Worm (Caenorhabditis elegans) whole organism, L4 larva: ENCODE results near the gene Y46G5A.47.

ENCODE experiments used
- F10B5.3 ChIP-seq: sonication (generic microtip); optimal IDR thresholded peaks from 2 replicates; lab custom pipeline; 2016; ENCODE audit warnings: mild to moderate bottlenecking, missing genetic modification characterization, missing compliant biosample characterization
- F26F4.8 ChIP-seq: fragments of 200-800 bp; sonication (Bioruptor generic); conservative IDR thresholded peaks from 2 replicates; pipeline ENCODE4 v1.3.6; 2022; ENCODE audit warnings: missing genetic modification characterization, missing compliant biosample characterization
- F49E8.2 ChIP-seq: sonication (generic microtip); optimal IDR thresholded peaks from 2 replicates; lab custom pipeline; 2016; ENCODE audit warnings: missing compliant biosample characterization, mild to moderate bottlenecking, missing genetic modification characterization, borderline replicate concordance
- T26A8.4 ChIP-seq: fragments of 200-800 bp; sonication (Bioruptor generic); IDR thresholded peaks from 2 replicates; pipeline ENCODE4 v1.3.6; 2022; ENCODE audit warnings: missing genetic modification characterization, missing compliant biosample characterization
- ZK337.2 ChIP-seq: fragments of 200-800 bp; sonication (Bioruptor generic); IDR thresholded peaks from 2 replicates; pipeline ENCODE4 v1.3.6; 2022; ENCODE audit warnings: missing genetic modification reagents, missing genetic modification characterization, missing compliant biosample characterization
- aha-1 ChIP-seq: fragments of 150-350 bp; peaks from one replicate; lab custom pipeline; 2014; ENCODE audit warnings: missing biosample characterization, missing genetic modification characterization
- aly-2 ChIP-seq: sonication (generic microtip); optimal IDR thresholded peaks from 2 replicates; lab custom pipeline; 2018; ENCODE audit warnings: missing biosample characterization, missing genetic modification characterization
- attf-4 ChIP-seq: sonication (generic microtip); optimal IDR thresholded peaks from 3 replicates; lab custom pipeline; 2017; ENCODE audit warnings: missing biosample characterization, missing genetic modification characterization
- ceh-82 ChIP-seq: sonication (generic microtip); optimal IDR thresholded peaks from 2 replicates; lab custom pipeline; 2017; ENCODE audit warnings: missing biosample characterization, missing genetic modification characterization
- ces-1 ChIP-seq: fragments of 150-350 bp; sonication (generic microtip); optimal IDR thresholded peaks from 4 replicates; lab custom pipeline; 2014; ENCODE audit warnings: missing biosample characterization, missing genetic modification reagents, missing genetic modification characterization
- dmd-6 ChIP-seq: fragments of 200-800 bp; sonication (Bioruptor generic); IDR thresholded peaks from 2 replicates; pipeline ENCODE4 v1.3.6; 2022; ENCODE audit warnings: missing genetic modification reagents, missing genetic modification characterization, missing compliant biosample characterization
- dmd-8 ChIP-seq: fragments of 200-800 bp; sonication (Bioruptor generic); IDR thresholded peaks from 2 replicates; pipeline ENCODE4 v1.3.6; 2022; ENCODE audit warnings: missing genetic modification characterization, missing compliant biosample characterization
- dmd-9 ChIP-seq: fragments of 200-800 bp; sonication (Bioruptor generic); IDR thresholded peaks from 2 replicates; pipeline ENCODE4 v1.3.6; 2022; ENCODE audit warnings: missing genetic modification reagents, missing genetic modification characterization, missing compliant biosample characterization
- gei-8 ChIP-seq: fragments of 200-800 bp; sonication (Bioruptor generic); optimal IDR thresholded peaks from 2 replicates; lab custom pipeline; 2018; ENCODE audit warnings: mild to moderate bottlenecking, missing genetic modification characterization, missing compliant biosample characterization
- hmg-1.1 ChIP-seq: fragments of 200-800 bp; sonication (Bioruptor generic); IDR thresholded peaks from 2 replicates; pipeline ENCODE4 v1.3.6; 2022; ENCODE audit warnings: missing genetic modification reagents, missing genetic modification characterization, missing compliant biosample characterization
- jun-1 ChIP-seq: fragments of 150-350 bp; optimal IDR thresholded peaks from 2 replicates; lab custom pipeline; 2014; ENCODE audit warnings: missing biosample characterization, missing genetic modification reagents, missing genetic modification characterization
- lin-1 ChIP-seq: fragments of 200-800 bp; sonication (Bioruptor generic); IDR thresholded peaks from 2 replicates; pipeline ENCODE4 v1.3.6; 2022; ENCODE audit warnings: missing genetic modification reagents, missing genetic modification characterization, missing compliant biosample characterization
- lin-13 ChIP-seq: fragments of 150-350 bp; optimal IDR thresholded peaks from 2 replicates; lab custom pipeline; 2014; ENCODE audit warnings: missing biosample characterization, missing genetic modification reagents, missing genetic modification characterization
- lin-29 ChIP-seq: fragments of 200-800 bp; sonication (Bioruptor generic); IDR thresholded peaks from 2 replicates; pipeline ENCODE4 v1.3.6; 2022; ENCODE audit warnings: missing genetic modification reagents, missing genetic modification characterization, missing compliant biosample characterization
- lsy-2 ChIP-seq, 2 experiments: fragments of 150-350 bp in 1 of 2; sonication (generic microtip) in 1 of 2; optimal IDR thresholded peaks; 2 replicates each; lab custom pipeline; 2014 to 2017; ENCODE audit warnings: missing biosample characterization in 2 of 2, missing genetic modification characterization in 2 of 2
- mep-1 ChIP-seq: fragments of 150-350 bp; sonication (generic microtip); optimal IDR thresholded peaks from 3 replicates; lab custom pipeline; 2014; ENCODE audit warnings: missing biosample characterization, missing genetic modification characterization
- mes-2 ChIP-seq: sonication (generic microtip); optimal IDR thresholded peaks from 2 replicates; lab custom pipeline; 2016; ENCODE audit warnings: missing genotype, mild to moderate bottlenecking, missing genetic modification characterization, missing compliant biosample characterization; ENCODE audit not compliant: poor library complexity, severe bottlenecking
- mxl-3 ChIP-seq: fragments of 200-800 bp; sonication (Bioruptor generic); optimal IDR thresholded peaks from 2 replicates; lab custom pipeline; 2018; ENCODE audit warnings: mild to moderate bottlenecking, missing genetic modification characterization, missing compliant biosample characterization
- nhr-28 ChIP-seq: fragments of 150-350 bp; optimal IDR thresholded peaks from 2 replicates; lab custom pipeline; 2014; ENCODE audit warnings: missing biosample characterization, missing genetic modification characterization
- nhr-6 ChIP-seq: fragments of 150-350 bp; optimal IDR thresholded peaks from 2 replicates; lab custom pipeline; 2014; ENCODE audit warnings: missing biosample characterization, missing genetic modification characterization
- nhr-76 ChIP-seq: fragments of 150-350 bp; optimal IDR thresholded peaks from 2 replicates; lab custom pipeline; 2014; ENCODE audit warnings: missing biosample characterization, missing genetic modification characterization
- pha-4 ChIP-seq, 2 experiments: fragments of 150-350 bp in 1 of 2; fragments of 200-800 bp in 1 of 2; sonication (Bioruptor generic) in 1 of 2; IDR thresholded peaks in 1 of 2; optimal IDR thresholded peaks in 1 of 2; 2 replicates each; pipeline versions ENCODE4 v1.3.6 to Lab custom; 2014 to 2022; ENCODE audit warnings: missing genetic modification characterization in 2 of 2, missing genetic modification reagents in 2 of 2, missing biosample characterization in 1 of 2, missing compliant biosample characterization in 1 of 2
- pqm-1 ChIP-seq: sonication (generic microtip); optimal IDR thresholded peaks from 2 replicates; lab custom pipeline; 2017; ENCODE audit warnings: missing biosample characterization, missing genetic modification characterization
- rbr-2 ChIP-seq: sonication (generic microtip); optimal IDR thresholded peaks from 2 replicates; lab custom pipeline; 2016; ENCODE audit warnings: missing genotype, missing genetic modification characterization, missing compliant biosample characterization
- set-16 ChIP-seq: fragments of 200-800 bp; sonication (Bioruptor generic); IDR thresholded peaks from 2 replicates; pipeline ENCODE4 v1.3.6; 2022; ENCODE audit warnings: missing genetic modification reagents, missing genetic modification characterization, missing compliant biosample characterization
- snpc-1.2 ChIP-seq: fragments of 200-800 bp; sonication (Bioruptor generic); IDR thresholded peaks from 2 replicates; pipeline ENCODE4 v1.3.6; 2022; ENCODE audit warnings: missing genetic modification reagents, missing genetic modification characterization, missing compliant biosample characterization
- spr-1 ChIP-seq: sonication (generic microtip); optimal IDR thresholded peaks from 2 replicates; lab custom pipeline; 2016; ENCODE audit warnings: mild to moderate bottlenecking, missing genetic modification characterization, missing compliant biosample characterization
- unc-130 ChIP-seq: sonication (generic microtip); optimal IDR thresholded peaks from 2 replicates; lab custom pipeline; 2016; ENCODE audit warnings: missing genetic modification reagents, missing genetic modification characterization, missing compliant biosample characterization
- unc-62 ChIP-seq, 3 experiments: fragments of 150-350 bp in 1 of 3; sonication (generic microtip); optimal IDR thresholded peaks in 2 of 3; peaks in 1 of 3; 1 replicate in 1 of 3; 2 replicates in 2 of 3; lab custom pipeline; 2014 to 2017; ENCODE audit warnings: missing biosample characterization in 3 of 3, missing genetic modification characterization in 3 of 3, missing genetic modification reagents in 3 of 3, missing genotype in 1 of 3
- vab-7 ChIP-seq: fragments of 200-800 bp; sonication (Bioruptor generic); IDR thresholded peaks from 2 replicates; pipeline ENCODE4 v1.3.6; 2022; ENCODE audit warnings: missing genetic modification reagents, missing genetic modification characterization, missing compliant biosample characterization
- ztf-11 ChIP-seq: fragments of 150-350 bp; optimal IDR thresholded peaks from 2 replicates; lab custom pipeline; 2014; ENCODE audit warnings: missing biosample characterization, missing genetic modification characterization

Y46G5A.47 gene

DNA sequence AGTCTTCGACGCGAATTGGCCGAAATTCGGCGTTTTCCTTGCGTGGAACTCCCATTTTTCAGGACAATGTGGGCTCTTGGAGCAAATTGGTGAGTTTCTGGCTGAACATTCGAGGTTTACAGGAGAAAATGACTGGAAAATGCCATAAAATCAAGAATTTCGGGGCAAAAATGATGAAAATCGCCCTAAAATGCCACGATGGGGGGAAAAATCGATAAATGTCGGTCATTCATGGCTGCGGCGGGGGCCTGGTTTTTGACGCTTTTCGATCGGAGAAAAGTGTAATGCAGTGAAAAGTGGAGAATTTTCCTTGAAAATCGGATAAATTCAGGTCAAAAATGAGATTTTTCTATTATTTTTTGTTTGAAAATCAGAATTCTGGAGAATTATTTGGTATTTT, at the start of gene Y46G5A.47, which contains the start of gene Y46G5A.18:
Y46G5A.47 (minus strand) TSS at position 146 of the 400 bp plus-strand sequence.
Y46G5A.18 (minus strand) TSS at position 101 of the 400 bp plus-strand sequence.
- TF ChIP-seq rbr-2: no peak
- TF ChIP-seq lsy-2 (tag; optimal IDR thresholded peaks at IDR 0.05; lab: Kevin White, UChicago): no peak
- TF ChIP-seq lin-1 (GFP tag; lab: Robert Waterston, UW): no peak
- TF ChIP-seq ztf-11 (tag; lab: Kevin White, UChicago): no peak
- no peak for TF ChIP-seq dmd-6 (GFP tag; lab: Robert Waterston, UW)
- TF ChIP-seq dmd-9: no peak
- TF ChIP-seq spr-1 (tag; lab: Kevin White, UChicago): no peak
- no peak for TF ChIP-seq F49E8.2
- no peak for TF ChIP-seq ces-1 (GFP tag; lab: Kevin White, UChicago)
- no peak for TF ChIP-seq nhr-76
- no peak for TF ChIP-seq lin-29 (GFP tag; lab: Robert Waterston, UW)
- no peak for TF ChIP-seq nhr-6 (tag; lab: Kevin White, UChicago)
- TF ChIP-seq lin-13 (GFP tag; lab: Kevin White, UChicago): no peak
- TF ChIP-seq vab-7 (GFP tag; lab: Robert Waterston, UW): no peak
- no peak for TF ChIP-seq unc-130 (GFP tag; lab: Kevin White, UChicago)
- TF ChIP-seq hmg-1.1 (GFP tag; lab: Robert Waterston, UW): no peak

DNA sequence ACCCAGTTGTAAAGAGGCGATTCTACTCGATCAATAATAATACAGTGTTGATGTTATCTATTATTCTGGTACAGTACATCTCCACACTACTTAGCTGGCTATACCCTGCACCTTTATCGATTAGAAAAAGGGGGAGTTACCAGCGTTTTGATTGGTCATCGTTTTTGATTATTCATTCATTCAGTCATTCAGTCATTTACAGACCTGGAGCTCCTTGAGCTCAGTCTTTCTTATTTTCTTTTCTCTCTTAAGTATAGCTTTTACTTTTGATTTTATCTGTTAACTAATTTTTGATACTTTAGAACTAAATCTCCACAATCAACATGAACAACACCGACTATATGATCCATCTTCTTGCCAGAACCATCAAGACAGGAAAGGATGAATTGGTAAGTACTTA, 45.0 kb upstream of the Y46G5A.47 start, which contains the start of gene Y46G5A.28:
Y46G5A.28 (plus strand) TSS at position 301 of the 400 bp plus-strand sequence.
- TF ChIP-seq ceh-82 (tag; lab: Kevin White, UChicago) (no peak), gei-8 (no peak), aha-1 (tag; lab: Kevin White, UChicago) (peak; percentile 46)

DNA sequence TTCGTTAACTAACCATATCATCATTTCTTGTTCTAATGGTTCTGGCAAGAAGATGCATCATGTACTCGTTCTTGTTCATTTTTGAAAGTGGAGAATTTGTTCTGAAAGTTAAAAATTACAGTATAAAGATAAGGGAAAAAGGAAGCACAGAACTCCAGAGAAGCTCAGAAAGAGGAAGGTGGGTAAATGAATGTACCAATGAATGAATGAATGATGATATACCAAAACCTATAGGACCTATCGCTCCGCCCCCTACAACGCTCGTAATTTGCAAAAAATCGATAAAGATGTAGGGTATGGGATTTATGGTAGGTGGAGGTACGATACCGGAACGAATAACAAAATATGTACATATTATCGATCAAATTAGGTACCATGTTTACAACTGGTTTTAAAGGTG, 42.6 kb upstream of the Y46G5A.47 start, which contains the start of gene pes-10:
pes-10 (minus strand) TSS at position 101 of the 400 bp plus-strand sequence.
- TF ChIP-seq unc-62 (GFP tag; optimal IDR thresholded peaks at IDR 0.05 in 1 of 2; lab: Kevin White, UChicago): peak in 1 of 2 experiments; percentile 65
- no peak for TF ChIP-seq unc-62 (tag; optimal IDR thresholded peaks at IDR 0.05; lab: Kevin White, UChicago)
- TF ChIP-seq ZK337.2 (GFP tag; lab: Robert Waterston, UW): no peak

DNA sequence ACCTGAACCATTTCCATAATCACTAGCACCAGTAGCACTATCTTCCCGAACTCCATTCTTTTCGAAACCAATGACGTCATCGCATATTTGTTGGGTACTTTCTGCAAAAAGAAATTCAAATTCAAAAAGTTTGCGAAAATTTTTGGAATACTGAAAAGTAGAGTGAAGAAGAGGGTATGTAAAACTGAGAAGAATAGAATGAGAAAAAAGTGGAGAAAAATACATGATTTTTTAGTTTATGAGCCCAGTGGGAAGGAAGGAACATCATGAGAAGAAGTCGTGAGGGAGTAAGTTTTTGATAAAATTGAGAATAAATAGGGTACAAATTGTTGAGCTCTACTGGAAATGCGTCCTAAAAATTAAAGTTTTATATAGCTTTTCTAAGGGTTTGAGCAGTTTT, 35.0 kb upstream of the Y46G5A.47 start, which contains the start of gene lgc-35:
lgc-35 (minus strand) TSS at position 101 of the 400 bp plus-strand sequence.
- TF ChIP-seq attf-4 (tag; lab: Kevin White, UChicago): no peak
- TF ChIP-seq snpc-1.2 (GFP tag; lab: Robert Waterston, UW): no peak
- no peak for TF ChIP-seq mep-1 (tag; lab: Kevin White, UChicago)
- TF ChIP-seq T26A8.4 (GFP tag; lab: Robert Waterston, UW): no peak
- no peak for TF ChIP-seq hmg-1.1 (GFP tag; lab: Robert Waterston, UW)
- no peak for TF ChIP-seq aly-2
- no peak for TF ChIP-seq ces-1 (GFP tag; lab: Kevin White, UChicago)
- no peak for TF ChIP-seq dmd-8
- TF ChIP-seq set-16 (GFP tag; lab: Robert Waterston, UW): no peak
- no peak for TF ChIP-seq mxl-3 (GFP tag; lab: Kevin White, UChicago)
- TF ChIP-seq pha-4 (GFP tag; IDR thresholded peaks at IDR 0.05; lab: Robert Waterston, UW): no peak
- TF ChIP-seq pha-4 (tag; optimal IDR thresholded peaks at IDR 0.05; lab: Kevin White, UChicago): no peak
- no peak for TF ChIP-seq unc-130 (GFP tag; lab: Kevin White, UChicago)
- TF ChIP-seq F10B5.3 (tag; lab: Kevin White, UChicago): no peak
- TF ChIP-seq F26F4.8: no peak

DNA sequence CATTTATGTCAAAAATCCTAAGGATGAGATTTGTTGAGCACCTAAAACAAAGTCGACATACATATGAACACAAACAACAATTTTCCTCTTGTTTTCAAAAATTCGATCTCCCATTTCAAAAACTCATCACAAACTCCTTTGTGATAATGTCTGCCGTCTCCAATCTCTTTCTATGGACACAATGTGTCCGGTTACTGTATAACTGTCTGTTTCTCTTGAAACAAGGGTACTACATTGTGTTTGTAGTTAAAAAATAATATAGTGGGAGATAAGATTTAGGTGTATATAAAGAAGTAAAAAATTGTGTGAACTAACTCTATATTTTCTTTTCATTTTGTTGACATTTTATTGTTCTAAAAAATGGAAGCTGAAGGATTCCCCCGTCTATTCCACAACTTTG, 25.2 kb upstream of the Y46G5A.47 start, which contains the start of gene bcmo-1:
bcmo-1 (plus strand) TSS at position 330 of the 400 bp plus-strand sequence.
- TF ChIP-seq jun-1 (tag; lab: Kevin White, UChicago) (no peak), mes-2 (no peak), nhr-28 (tag; lab: Kevin White, UChicago) (peak; percentile 97), pqm-1 (tag; lab: Kevin White, UChicago) (peak; percentile 3)
